Fruit fly (Drosophila melanogaster) whole organism, pupa: ENCODE results near the gene CG13607.

ENCODE experiments used
- CG10348 ChIP-seq: fragments of 200-800 bp; sonication (Bioruptor generic); IDR thresholded peaks from 2 replicates; pipeline ENCODE4 v1.3.6; 2022; ENCODE audit warnings: missing biosample characterization, missing genetic modification characterization
- CG12605 ChIP-seq: fragments of 200-800 bp; sonication (Bioruptor generic); IDR thresholded peaks from 2 replicates; pipeline ENCODE4 v1.3.6; 2022; ENCODE audit warnings: missing biosample characterization, missing genetic modification characterization
- CG13204 ChIP-seq: fragments of 200-800 bp; sonication (Bioruptor generic); optimal IDR thresholded peaks from 2 replicates; lab custom pipeline; 2018; ENCODE audit warnings: missing biosample characterization, mild to moderate bottlenecking, missing genetic modification characterization, moderate library complexity
- CG14655 ChIP-seq: fragments of 200-800 bp; sonication (Bioruptor generic); optimal IDR thresholded peaks from 3 replicates; lab custom pipeline; 2017; ENCODE audit warnings: mild to moderate bottlenecking, missing biosample characterization, missing genetic modification reagents, missing genetic modification characterization
- CG15710 ChIP-seq: fragments of 200-800 bp; sonication (Bioruptor generic); optimal IDR thresholded peaks from 2 replicates; lab custom pipeline; 2018; ENCODE audit warnings: missing biosample characterization, mild to moderate bottlenecking, missing genetic modification characterization, moderate library complexity
- CG17806 ChIP-seq: fragments of 200-800 bp; sonication (Bioruptor generic); optimal IDR thresholded peaks from 2 replicates; lab custom pipeline; 2018; ENCODE audit warnings: missing biosample characterization, mild to moderate bottlenecking, missing genetic modification characterization, moderate library complexity
- CG32121 ChIP-seq: fragments of 200-800 bp; sonication (Bioruptor generic); IDR thresholded peaks from 2 replicates; pipeline ENCODE4 v1.3.6; 2022; ENCODE audit warnings: missing biosample characterization, missing genetic modification characterization
- CG34367 ChIP-seq: fragments of 200-800 bp; sonication (Bioruptor generic); optimal IDR thresholded peaks from 2 replicates; lab custom pipeline; 2018; ENCODE audit warnings: missing biosample characterization, mild to moderate bottlenecking, missing genetic modification characterization
- CG4496 ChIP-seq: fragments of 200-800 bp; sonication (Bioruptor generic); IDR thresholded peaks from 3 replicates; pipeline ENCODE4 v1.3.6; 2022; ENCODE audit warnings: missing biosample characterization, missing genetic modification characterization
- CG8159 ChIP-seq: fragments of 200-800 bp; sonication (Bioruptor generic); optimal IDR thresholded peaks from 3 replicates; lab custom pipeline; 2018; ENCODE audit warnings: missing biosample characterization, mild to moderate bottlenecking, missing genetic modification characterization, moderate library complexity
- CG8301 ChIP-seq: fragments of 200-800 bp; sonication (Bioruptor generic); optimal IDR thresholded peaks from 2 replicates; lab custom pipeline; 2018; ENCODE audit warnings: missing biosample characterization, mild to moderate bottlenecking, missing genetic modification characterization
- CG9948 ChIP-seq: fragments of 200-800 bp; sonication (Bioruptor generic); optimal IDR thresholded peaks from 2 replicates; lab custom pipeline; 2018; ENCODE audit warnings: missing biosample characterization, mild to moderate bottlenecking, missing genetic modification characterization, moderate library complexity
- D1 ChIP-seq: fragments of 200-800 bp; sonication (Bioruptor generic); optimal IDR thresholded peaks from 2 replicates; lab custom pipeline; 2018; ENCODE audit warnings: missing biosample characterization, mild to moderate bottlenecking, missing genetic modification characterization, moderate library complexity
- EcR ChIP-seq: fragments of 200-800 bp; sonication (Bioruptor generic); optimal IDR thresholded peaks from 3 replicates; lab custom pipeline; 2019; ENCODE audit warnings: missing biosample characterization, missing genetic modification characterization, mild to moderate bottlenecking, moderate library complexity, missing genetic modification reagents
- Ets98B ChIP-seq: fragments of 200-800 bp; sonication (Bioruptor generic); IDR thresholded peaks from 2 replicates; pipeline ENCODE4 v1.3.6; 2022; ENCODE audit warnings: missing biosample characterization, missing genetic modification characterization
- Pif1A ChIP-seq: fragments of 200-800 bp; sonication (Bioruptor generic); optimal IDR thresholded peaks from 3 replicates; lab custom pipeline; 2016; ENCODE audit warnings: missing biosample characterization, missing genetic modification characterization
- Pif1B ChIP-seq: fragments of 200-800 bp; sonication (Bioruptor generic); optimal IDR thresholded peaks from 3 replicates; lab custom pipeline; 2016; ENCODE audit warnings: missing biosample characterization, missing genetic modification characterization
- Snoo ChIP-seq: fragments of 200-800 bp; sonication (Bioruptor generic); optimal IDR thresholded peaks from 3 replicates; lab custom pipeline; 2017; ENCODE audit warnings: missing biosample characterization, mild to moderate bottlenecking, missing genetic modification characterization, inconsistent platforms
- fd96Ca ChIP-seq: fragments of 200-800 bp; sonication (Bioruptor generic); IDR thresholded peaks from 3 replicates; pipeline ENCODE4 v1.3.6; 2022; ENCODE audit warnings: missing biosample characterization, missing genetic modification characterization
- gl ChIP-seq: fragments of 200-800 bp; sonication (Bioruptor generic); optimal IDR thresholded peaks from 2 replicates; lab custom pipeline; 2018; ENCODE audit warnings: missing biosample characterization, mild to moderate bottlenecking, missing genetic modification characterization
- rn ChIP-seq: fragments of 200-800 bp; sonication (Bioruptor generic); IDR thresholded peaks from 2 replicates; pipeline ENCODE4 v1.3.6; 2022; ENCODE audit warnings: missing biosample characterization, missing genetic modification characterization

The CG13607 gene

dm6 chr3R:24102387-24102786 lies 13.7 kb downstream of the CG13607 start:
- TF ChIP-seq gl (tag; lab: Kevin White, UChicago) (no peak), fd96Ca (GFP tag; lab: Robert Waterston, UW) (no peak)

dm6 chr3R:24101437-24101836 lies 14.7 kb downstream of the CG13607 start:
- TF ChIP-seq CG13204 (GFP tag; lab: Kevin White, UChicago) (no peak), CG9948 (tag; lab: Kevin White, UChicago) (no peak), D1 (tag; lab: Kevin White, UChicago) (no peak), Ets98B (GFP tag; lab: Robert Waterston, UW) (no peak), CG32121 (GFP tag; lab: Robert Waterston, UW) (no peak), fd96Ca (GFP tag; lab: Robert Waterston, UW) (no peak), gl (tag; lab: Kevin White, UChicago) (no peak), CG17806 (tag; lab: Kevin White, UChicago) (no peak)

- no peak for TF ChIP-seq CG15710 (tag; lab: Kevin White, UChicago)
- no peak for TF ChIP-seq CG14655 (GFP tag; lab: Kevin White, UChicago)
- TF ChIP-seq CG32121 (GFP tag; lab: Robert Waterston, UW), result no peak
- no peak for TF ChIP-seq CG13204 (GFP tag; lab: Kevin White, UChicago)
- TF ChIP-seq Ets98B (GFP tag; lab: Robert Waterston, UW), result no peak
- TF ChIP-seq D1 (tag; lab: Kevin White, UChicago), result no peak
- no peak for TF ChIP-seq CG4496 (GFP tag; lab: Robert Waterston, UW)
- TF ChIP-seq Pif1A (GFP tag; lab: Kevin White, UChicago), result no peak
- no peak for TF ChIP-seq CG34367 (tag; lab: Kevin White, UChicago)
- TF ChIP-seq Pif1B (GFP tag; lab: Kevin White, UChicago), result no peak
- TF ChIP-seq Snoo (tag; lab: Kevin White, UChicago), result no peak
- no peak for TF ChIP-seq gl (tag; lab: Kevin White, UChicago)
- no peak for TF ChIP-seq EcR
Observed at dm6 chr3R:24100717-24101116, 15.4 kb downstream of the CG13607 start.

dm6 chr3R:24099039-24100026 lies 16.8 kb downstream of the CG13607 start:
- TF ChIP-seq CG4496 (GFP tag; lab: Robert Waterston, UW) (peak; percentile 75), D1 (tag; lab: Kevin White, UChicago) (no peak), CG9948 (tag; lab: Kevin White, UChicago) (peak; percentile 59), CG8159 (tag; lab: Kevin White, UChicago) (peak; percentile 58), CG12605 (peak; percentile 76), CG32121 (GFP tag; lab: Robert Waterston, UW) (peak; percentile 79; the same call in 1 of the 2 replicates), Snoo (tag; lab: Kevin White, UChicago) (peak; percentile 38), CG15710 (tag; lab: Kevin White, UChicago) (peak; percentile 62), CG10348 (no peak), fd96Ca (GFP tag; lab: Robert Waterston, UW) (peak; percentile 85), Pif1A (GFP tag; lab: Kevin White, UChicago) (peak; percentile 76), CG14655 (GFP tag; lab: Kevin White, UChicago) (peak; percentile 74), Ets98B (GFP tag; lab: Robert Waterston, UW) (peak; percentile 81), rn (GFP tag; lab: Robert Waterston, UW) (0 out of 2 replicates have a peak, but pooled peaks have one; percentile 41), CG8301 (tag; lab: Kevin White, UChicago) (peak; percentile 70), gl (tag; lab: Kevin White, UChicago) (peak; percentile 28), CG13204 (GFP tag; lab: Kevin White, UChicago) (no peak), CG17806 (tag; lab: Kevin White, UChicago) (peak; percentile 55), CG34367 (tag; lab: Kevin White, UChicago) (peak; percentile 48), Pif1B (GFP tag; lab: Kevin White, UChicago) (peak; percentile 58), EcR (peak; percentile 47)

- TF ChIP-seq Ets98B (GFP tag; lab: Robert Waterston, UW) (no peak), CG14655 (GFP tag; lab: Kevin White, UChicago) (no peak), gl (tag; lab: Kevin White, UChicago) (no peak), CG32121 (GFP tag; lab: Robert Waterston, UW) (no peak), EcR (no peak), CG9948 (tag; lab: Kevin White, UChicago) (no peak), D1 (tag; lab: Kevin White, UChicago) (no peak), CG34367 (tag; lab: Kevin White, UChicago) (no peak), Pif1B (GFP tag; lab: Kevin White, UChicago) (no peak), CG8159 (tag; lab: Kevin White, UChicago) (no peak), CG15710 (tag; lab: Kevin White, UChicago) (no peak), CG12605 (no peak), Snoo (tag; lab: Kevin White, UChicago) (no peak), fd96Ca (GFP tag; lab: Robert Waterston, UW) (no peak), CG8301 (tag; lab: Kevin White, UChicago) (no peak), rn (GFP tag; lab: Robert Waterston, UW) (no peak), CG4496 (GFP tag; lab: Robert Waterston, UW) (no peak), CG10348 (no peak), CG17806 (tag; lab: Kevin White, UChicago) (no peak), Pif1A (GFP tag; lab: Kevin White, UChicago) (no peak)
Observed at dm6 chr3R:24093430-24093829, 22.7 kb downstream of the CG13607 start.
